Worm (Caenorhabditis elegans) whole organism, early embryonic: ENCODE results near the gene spe-19.
A peak's percentile ranks its signal among the peaks of the same experiment; 100 is the strongest.

ENCODE experiments used
- B0310.2 ChIP-seq: sonication (generic microtip); optimal IDR thresholded peaks from 2 replicates; lab custom pipeline; 2016; ENCODE audit warnings: mild to moderate bottlenecking, missing genetic modification characterization, missing compliant biosample characterization
- F13C5.2 ChIP-seq: sonication (generic microtip); optimal IDR thresholded peaks from 2 replicates; lab custom pipeline; 2017; ENCODE audit warnings: mild to moderate bottlenecking, missing genetic modification characterization, inconsistent platforms, missing compliant biosample characterization
- aly-1 ChIP-seq: sonication (generic microtip); optimal IDR thresholded peaks from 2 replicates; lab custom pipeline; 2016; ENCODE audit warnings: missing genetic modification characterization, missing compliant biosample characterization
- ama-1 ChIP-seq: fragments of 150-350 bp; optimal IDR thresholded peaks from 2 replicates; lab custom pipeline; 2014
- ceh-13 ChIP-seq: fragments of 200-800 bp; sonication (Bioruptor generic); optimal IDR thresholded peaks from 2 replicates; lab custom pipeline; 2018; ENCODE audit warnings: mild to moderate bottlenecking, missing genetic modification characterization, missing compliant biosample characterization
- ceh-36 ChIP-seq: sonication (generic microtip); optimal IDR thresholded peaks from 2 replicates; lab custom pipeline; 2016; ENCODE audit warnings: missing genetic modification characterization, inconsistent platforms, missing compliant biosample characterization
- ets-7 ChIP-seq: sonication (generic microtip); optimal IDR thresholded peaks from 2 replicates; lab custom pipeline; 2016; ENCODE audit warnings: missing genotype, missing genetic modification characterization, missing compliant biosample characterization
- flt-1 ChIP-seq: fragments of 200-800 bp; sonication (Bioruptor generic); IDR thresholded peaks from 2 replicates; pipeline ENCODE4 v1.3.6; 2022; ENCODE audit warnings: missing genetic modification characterization, missing compliant biosample characterization
- hmbx-1 ChIP-seq: sonication (generic microtip); optimal IDR thresholded peaks from 2 replicates; lab custom pipeline; 2016; ENCODE audit warnings: mild to moderate bottlenecking, missing genetic modification characterization, missing compliant biosample characterization
- hmg-4 ChIP-seq: fragments of 200-800 bp; sonication (Bioruptor generic); optimal IDR thresholded peaks from 2 replicates; lab custom pipeline; 2018; ENCODE audit warnings: mild to moderate bottlenecking, missing genetic modification characterization, missing compliant biosample characterization
- hnd-1 ChIP-seq: sonication (generic microtip); optimal IDR thresholded peaks from 2 replicates; lab custom pipeline; 2016; ENCODE audit warnings: missing genetic modification characterization, missing compliant biosample characterization
- pes-1 ChIP-seq: fragments of 200-800 bp; sonication (Bioruptor generic); IDR thresholded peaks from 2 replicates; pipeline ENCODE4 v1.3.6; 2022; ENCODE audit warnings: missing genetic modification reagents, missing genetic modification characterization, missing compliant biosample characterization
- scrt-1 ChIP-seq: fragments of 200-800 bp; sonication (Bioruptor generic); IDR thresholded peaks from 2 replicates; pipeline ENCODE4 v1.3.6; 2022; ENCODE audit warnings: missing genetic modification characterization, missing compliant biosample characterization
- sea-1 ChIP-seq: fragments of 200-800 bp; sonication (Bioruptor generic); conservative IDR thresholded peaks from 2 replicates; pipeline ENCODE4 v1.3.6; 2022; ENCODE audit warnings: missing genetic modification characterization, missing compliant biosample characterization
- tbx-11 ChIP-seq: fragments of 200-800 bp; sonication (Bioruptor generic); IDR thresholded peaks from 2 replicates; pipeline ENCODE4 v1.3.6; 2022; ENCODE audit warnings: missing genetic modification characterization, missing compliant biosample characterization
- tbx-37 ChIP-seq: fragments of 200-800 bp; sonication (Bioruptor generic); conservative IDR thresholded peaks from 2 replicates; pipeline ENCODE4 v1.3.6; 2022; ENCODE audit warnings: missing genetic modification reagents, missing genetic modification characterization, missing compliant biosample characterization
- tra-4 ChIP-seq: sonication (generic microtip); optimal IDR thresholded peaks from 2 replicates; lab custom pipeline; 2017; ENCODE audit warnings: missing genetic modification characterization, missing compliant biosample characterization

spe-19 gene

ce11 chrV:20021347-20021746 is 25.9 kb downstream of the spe-19 start:
- TF ChIP-seq pes-1 (GFP tag; lab: Robert Waterston, UW), result no peak
- no peak for TF ChIP-seq F13C5.2 (tag; lab: Kevin White, UChicago)
- TF ChIP-seq B0310.2, result no peak
- no peak for TF ChIP-seq scrt-1 (GFP tag; lab: Robert Waterston, UW)
- TF ChIP-seq ceh-36 (tag; lab: Kevin White, UChicago), result no peak
- TF ChIP-seq sea-1 (GFP tag; lab: Robert Waterston, UW), result no peak
- TF ChIP-seq hmbx-1 (tag; lab: Kevin White, UChicago), result no peak
- no peak for TF ChIP-seq tbx-37 (GFP tag; lab: Robert Waterston, UW)
- no peak for TF ChIP-seq aly-1 (tag; lab: Kevin White, UChicago)
- no peak for TF ChIP-seq ama-1 (lab: Kevin White, UChicago)
- no peak for TF ChIP-seq flt-1 (GFP tag; lab: Robert Waterston, UW)
- TF ChIP-seq tra-4 (tag; lab: Kevin White, UChicago), result no peak
- TF ChIP-seq hnd-1, result no peak
- TF ChIP-seq ceh-13 (GFP tag; lab: Kevin White, UChicago), result no peak
- TF ChIP-seq ets-7 (tag; lab: Kevin White, UChicago), result no peak

DNA sequence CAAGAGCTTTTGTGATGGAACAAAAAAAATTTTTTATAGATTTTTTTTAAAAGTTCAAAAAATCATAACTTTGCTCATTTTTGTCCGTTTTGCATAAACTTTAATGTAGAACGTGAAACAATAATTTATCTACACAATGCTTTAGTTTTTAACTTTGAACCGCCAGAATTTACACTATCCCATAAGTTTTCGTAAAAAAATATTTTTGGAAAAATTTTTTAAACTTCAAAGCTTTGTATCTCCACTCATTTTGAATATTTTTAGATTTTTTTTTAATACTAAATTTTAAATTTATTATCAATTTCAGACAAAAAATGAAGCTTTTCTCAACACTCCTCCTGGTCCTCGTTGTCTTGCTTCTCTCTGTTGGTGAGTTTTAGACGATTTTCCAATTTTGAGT is 35.6 kb downstream of the spe-19 start, which contains the start of gene Y60A3A.21:
Gene Y60A3A.21 (plus strand): TSS at position 301 of the 400 bp plus-strand sequence.
- TF ChIP-seq hnd-1, result no peak
- TF ChIP-seq ets-7 (tag; lab: Kevin White, UChicago), result no peak
- no peak for TF ChIP-seq F13C5.2 (tag; lab: Kevin White, UChicago)
- no peak for TF ChIP-seq scrt-1 (GFP tag; lab: Robert Waterston, UW)
- no peak for TF ChIP-seq tbx-37 (GFP tag; lab: Robert Waterston, UW)
- no peak for TF ChIP-seq hmg-4 (GFP tag; lab: Kevin White, UChicago)
- TF ChIP-seq pes-1 (GFP tag; lab: Robert Waterston, UW), result no peak
- no peak for TF ChIP-seq ceh-13 (GFP tag; lab: Kevin White, UChicago)
- TF ChIP-seq tbx-11, result no peak

DNA sequence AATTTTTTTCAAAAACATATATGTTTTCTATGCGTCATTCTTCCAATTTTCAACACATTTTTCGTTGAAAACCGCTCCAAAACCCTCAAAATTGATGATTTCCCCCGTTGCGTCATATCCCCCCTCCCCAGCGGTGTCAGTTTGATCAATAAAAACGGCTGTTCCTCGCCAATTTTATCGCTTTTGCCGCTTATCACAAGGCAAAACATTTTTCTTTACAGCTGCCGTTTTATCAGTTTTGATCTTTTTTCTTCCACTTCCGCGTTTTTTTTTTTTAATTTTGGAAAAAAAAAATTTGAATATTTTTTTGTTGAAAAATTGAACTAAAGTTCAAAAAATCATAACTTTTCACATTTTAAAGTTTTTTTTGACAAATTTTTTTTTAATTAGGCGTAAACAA is 36.0 kb downstream of the spe-19 start:
- no peak for TF ChIP-seq tbx-37 (GFP tag; lab: Robert Waterston, UW)
- no peak for TF ChIP-seq tra-4 (tag; lab: Kevin White, UChicago)
- TF ChIP-seq ceh-36 (tag; lab: Kevin White, UChicago), result no peak
- TF ChIP-seq hmg-4 (GFP tag; lab: Kevin White, UChicago), result no peak

DNA sequence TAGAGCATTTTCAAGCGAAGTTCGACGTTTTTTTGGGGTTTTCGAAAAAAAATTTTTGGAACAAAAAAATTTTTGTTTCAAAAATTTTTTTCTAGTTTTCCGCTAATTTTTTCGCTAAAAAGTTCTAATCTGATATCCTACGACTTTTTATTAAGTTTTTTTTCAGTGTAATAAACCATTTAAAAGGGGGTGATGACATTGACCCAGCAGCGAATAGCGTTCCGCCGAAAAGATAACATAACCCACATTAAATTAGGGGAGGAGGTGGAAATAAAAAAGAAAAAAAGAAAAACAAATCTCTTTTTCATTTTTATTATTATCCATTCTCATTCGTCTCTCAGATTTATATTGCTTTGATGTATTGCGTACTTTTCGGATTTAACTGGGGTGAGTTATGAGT is 39.7 kb downstream of the spe-19 start, which contains the start of gene Y60A3A.23:
Gene Y60A3A.23 (plus strand): TSS at position 301 of the 400 bp plus-strand sequence.
- no peak for TF ChIP-seq flt-1 (GFP tag; lab: Robert Waterston, UW)

DNA sequence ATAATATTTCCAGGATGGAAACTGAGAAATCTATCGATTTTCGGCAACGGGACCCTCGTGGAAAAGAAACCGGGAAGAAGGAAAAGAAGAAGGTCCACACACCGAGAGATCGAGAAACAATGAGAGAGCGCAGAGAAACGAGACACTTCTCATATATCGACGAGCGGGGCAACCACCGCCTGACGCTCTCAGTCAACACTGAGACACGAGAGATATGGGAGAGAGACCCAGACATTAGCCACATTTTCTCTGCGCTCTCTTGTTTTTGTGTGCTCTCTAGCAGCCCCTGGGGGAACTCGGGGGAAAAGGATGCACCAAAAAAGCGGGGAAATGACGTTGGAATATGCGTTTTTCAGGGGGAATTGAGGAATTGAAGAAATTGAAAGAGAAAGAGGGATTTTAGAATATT is 41.5 kb downstream of the spe-19 start:
- TF ChIP-seq F13C5.2 (tag; lab: Kevin White, UChicago) (peak; percentile 52), ceh-36 (tag; lab: Kevin White, UChicago) (no peak), hmg-4 (GFP tag; lab: Kevin White, UChicago) (peak; percentile 61)

- TF ChIP-seq B0310.2 (no peak), flt-1 (GFP tag; lab: Robert Waterston, UW) (no peak), tra-4 (tag; lab: Kevin White, UChicago) (no peak), ets-7 (tag; lab: Kevin White, UChicago) (no peak), ceh-13 (GFP tag; lab: Kevin White, UChicago) (no peak), ama-1 (lab: Kevin White, UChicago) (no peak), tbx-11 (no peak), ceh-36 (tag; lab: Kevin White, UChicago) (no peak), scrt-1 (GFP tag; lab: Robert Waterston, UW) (no peak), hnd-1 (no peak), tbx-37 (GFP tag; lab: Robert Waterston, UW) (no peak), sea-1 (GFP tag; lab: Robert Waterston, UW) (no peak), aly-1 (tag; lab: Kevin White, UChicago) (no peak), pes-1 (GFP tag; lab: Robert Waterston, UW) (no peak), hmbx-1 (tag; lab: Kevin White, UChicago) (no peak), F13C5.2 (tag; lab: Kevin White, UChicago) (no peak)
Observed at ce11 chrV:20004385-20004784, 42.8 kb downstream of the spe-19 start, which contains the start of gene unc-51. Gene unc-51 (minus strand): TSS chrV:20004485.

DNA sequence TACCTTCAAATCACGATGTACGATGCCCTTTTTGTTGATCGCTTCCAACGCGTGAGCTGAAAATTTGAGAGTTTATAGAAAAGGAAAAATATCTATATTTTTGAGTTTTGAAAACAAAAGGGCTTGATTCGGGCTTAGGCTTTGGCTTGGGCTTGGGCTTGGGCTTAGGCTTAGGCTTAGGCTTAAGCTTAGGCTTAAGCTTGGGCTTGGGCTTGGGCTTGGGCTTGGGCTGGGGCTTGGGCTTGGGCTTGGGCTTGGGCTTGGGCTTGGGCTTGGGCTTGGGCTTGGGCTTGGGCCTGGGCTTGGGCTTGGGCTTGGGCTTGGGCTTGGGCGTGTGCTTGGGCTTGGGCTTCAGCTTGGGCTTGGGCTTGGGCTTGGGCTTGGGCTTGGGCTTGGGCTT is 45.0 kb downstream of the spe-19 start:
- TF ChIP-seq tra-4 (tag; lab: Kevin White, UChicago) (no peak), scrt-1 (GFP tag; lab: Robert Waterston, UW) (0 out of 2 replicates have a peak, but pooled peaks have one; percentile 41)

- TF ChIP-seq scrt-1 (GFP tag; lab: Robert Waterston, UW) (0 out of 2 replicates have a peak, but pooled peaks have one; percentile 24), B0310.2 (no peak)
Observed at ce11 chrV:20000639-20001038, 46.6 kb downstream of the spe-19 start.

DNA sequence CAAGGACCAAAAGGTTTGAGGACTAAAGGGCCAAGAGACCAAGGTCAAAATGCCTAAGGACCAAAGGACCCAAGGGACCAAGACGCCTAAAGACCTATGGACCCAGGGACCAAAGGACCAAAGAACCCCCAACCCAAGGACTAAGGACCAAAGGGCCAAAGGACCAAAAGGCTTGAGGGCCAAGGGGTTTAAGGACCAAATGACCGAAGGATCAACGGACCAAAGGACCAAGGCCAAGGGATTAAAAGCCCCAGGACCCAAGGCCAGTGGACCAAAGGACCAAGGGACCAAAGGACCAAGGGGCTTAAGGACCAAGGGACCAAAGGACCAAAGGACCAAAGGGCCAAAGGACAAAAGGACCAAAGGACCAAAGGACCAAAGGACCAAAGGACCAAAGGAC is 47.4 kb downstream of the spe-19 start:
- TF ChIP-seq tbx-37 (GFP tag; lab: Robert Waterston, UW) (0 out of 2 replicates have a peak, but pooled peaks have one; percentile 25), scrt-1 (GFP tag; lab: Robert Waterston, UW) (0 out of 2 replicates have a peak, but pooled peaks have one; percentile 38), ceh-36 (tag; lab: Kevin White, UChicago) (peak; percentile 63), F13C5.2 (tag; lab: Kevin White, UChicago) (no peak)
